Fruit fly (Drosophila melanogaster): Measurements from ENCODE around the gene retm.

dm6 chr2L:6464270-6464669 lies 8.5 kb upstream of the retm start:
- TF ChIP-seq CG12605 (GFP tag; IDR thresholded peaks at IDR 0.05) (no peak), fd96Ca (GFP tag; IDR thresholded peaks at IDR 0.05) (no peak), CG17806 (tag; optimal IDR thresholded peaks at IDR 0.05) (no peak), CG4496 (GFP tag; IDR thresholded peaks at IDR 0.05) (no peak), Ets98B (GFP tag; IDR thresholded peaks at IDR 0.05) (no peak), CG15710 (tag; optimal IDR thresholded peaks at IDR 0.05) (no peak), CG9948 (tag; optimal IDR thresholded peaks at IDR 0.05) (no peak)
